Worm (Caenorhabditis elegans): ENCODE data around the gene ugt-57.

ugt-57 gene

DNA sequence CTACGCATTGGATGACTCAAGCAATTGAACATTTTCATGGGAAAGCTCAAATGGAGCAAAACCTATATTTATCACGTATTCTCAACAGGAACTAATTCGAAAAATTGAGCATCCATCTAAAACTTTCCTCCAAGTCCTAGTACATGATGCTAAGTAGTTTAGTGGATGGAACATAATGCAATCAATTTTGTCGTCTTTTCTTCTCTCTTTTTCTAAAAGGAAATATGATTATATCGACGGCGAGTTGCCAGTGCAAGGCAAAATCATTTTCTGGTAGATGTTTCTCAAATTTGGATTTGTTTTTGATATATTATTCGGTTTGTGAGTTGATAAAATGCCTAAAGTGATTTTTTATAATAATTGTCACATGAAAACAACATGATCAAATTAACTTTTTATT, 49.2 kb downstream of the ugt-57 start (continued):
- TF ChIP-seq elt-2 (tag; optimal IDR thresholded peaks at IDR 0.05) (no peak), nhr-12 (tag; optimal IDR thresholded peaks at IDR 0.05) (no peak), F16B12.6 (tag; optimal IDR thresholded peaks at IDR 0.05) (no peak)

Measured in whole organism, L1 larva.